Worm (Caenorhabditis elegans) whole organism, late embryonic: Measurements from ENCODE around the gene Y44A6C.1.

Experiments
- C08G9.2 ChIP-seq: sonication (generic microtip); optimal IDR thresholded peaks from 2 replicates; lab custom pipeline; 2016; ENCODE audit warnings: mild to moderate bottlenecking, missing genetic modification characterization, moderate library complexity, missing compliant biosample characterization
- F13H6.1 ChIP-seq: sonication (generic microtip); optimal IDR thresholded peaks from 2 replicates; lab custom pipeline; 2016; ENCODE audit warnings: missing genetic modification characterization, missing compliant biosample characterization
- Y22D7AL.16 ChIP-seq: sonication (generic microtip); optimal IDR thresholded peaks from 2 replicates; lab custom pipeline; 2016; ENCODE audit warnings: missing genetic modification characterization, missing compliant biosample characterization
- ceh-2 ChIP-seq: sonication (generic microtip); optimal IDR thresholded peaks from 2 replicates; lab custom pipeline; 2016; ENCODE audit warnings: missing genotype, missing genetic modification characterization, missing compliant biosample characterization
- ceh-22 ChIP-seq: sonication (generic microtip); optimal IDR thresholded peaks from 2 replicates; lab custom pipeline; 2017; ENCODE audit warnings: missing biosample characterization, missing genetic modification characterization
- ceh-30 ChIP-seq: fragments of 150-350 bp; optimal IDR thresholded peaks from 2 replicates; lab custom pipeline; 2014; ENCODE audit warnings: missing biosample characterization, missing genetic modification characterization
- ceh-6 ChIP-seq: fragments of 200-800 bp; sonication (Bioruptor generic); optimal IDR thresholded peaks from 2 replicates; lab custom pipeline; 2018; ENCODE audit warnings: mild to moderate bottlenecking, missing genetic modification characterization, missing compliant biosample characterization
- ceh-9 ChIP-seq: sonication (generic microtip); optimal IDR thresholded peaks from 2 replicates; lab custom pipeline; 2016; ENCODE audit warnings: mild to moderate bottlenecking, missing genetic modification characterization, inconsistent platforms, missing compliant biosample characterization
- dve-1 ChIP-seq: sonication (generic microtip); optimal IDR thresholded peaks from 2 replicates; lab custom pipeline; 2017; ENCODE audit warnings: antibody characterized with exemption, mild to moderate bottlenecking, missing genetic modification characterization, missing compliant biosample characterization
- elt-2 ChIP-seq: sonication (generic microtip); optimal IDR thresholded peaks from 2 replicates; lab custom pipeline; 2016; ENCODE audit warnings: missing genetic modification reagents, missing genetic modification characterization, missing compliant biosample characterization
- elt-4 ChIP-seq: sonication (generic microtip); optimal IDR thresholded peaks from 2 replicates; lab custom pipeline; 2016; ENCODE audit warnings: missing genetic modification characterization, missing compliant biosample characterization
- ets-4 ChIP-seq: sonication (generic microtip); optimal IDR thresholded peaks from 2 replicates; lab custom pipeline; 2016; ENCODE audit warnings: missing genetic modification characterization, missing compliant biosample characterization
- eyg-1 ChIP-seq: sonication (generic microtip); optimal IDR thresholded peaks from 2 replicates; lab custom pipeline; 2016; ENCODE audit warnings: missing genotype, missing genetic modification characterization, missing compliant biosample characterization
- fax-1 ChIP-seq: sonication (generic microtip); optimal IDR thresholded peaks from 2 replicates; lab custom pipeline; 2016; ENCODE audit warnings: missing genotype, missing genetic modification characterization, missing compliant biosample characterization
- fkh-10 ChIP-seq: fragments of 150-350 bp; optimal IDR thresholded peaks from 2 replicates; lab custom pipeline; 2014; ENCODE audit warnings: missing biosample characterization, missing genetic modification reagents, missing genetic modification characterization
- gmeb-2 ChIP-seq: sonication (generic microtip); optimal IDR thresholded peaks from 2 replicates; lab custom pipeline; 2016; ENCODE audit warnings: missing genetic modification characterization, inconsistent platforms, missing compliant biosample characterization
- hlh-13 ChIP-seq: fragments of 200-800 bp; sonication (Bioruptor generic); optimal IDR thresholded peaks from 2 replicates; lab custom pipeline; 2018; ENCODE audit warnings: mild to moderate bottlenecking, missing genetic modification characterization, missing compliant biosample characterization
- hlh-15 ChIP-seq: sonication (generic microtip); optimal IDR thresholded peaks from 2 replicates; lab custom pipeline; 2016; ENCODE audit warnings: missing genetic modification characterization, missing compliant biosample characterization
- hlh-6 ChIP-seq: sonication (generic microtip); optimal IDR thresholded peaks from 2 replicates; lab custom pipeline; 2016; ENCODE audit warnings: missing genotype, missing genetic modification characterization, missing compliant biosample characterization
- madf-2 ChIP-seq: sonication (generic microtip); optimal IDR thresholded peaks from 2 replicates; lab custom pipeline; 2017; ENCODE audit warnings: missing genetic modification characterization, missing compliant biosample characterization
- mec-3 ChIP-seq: sonication (generic microtip); optimal IDR thresholded peaks from 2 replicates; lab custom pipeline; 2016; ENCODE audit warnings: borderline replicate concordance, missing genetic modification characterization, missing compliant biosample characterization
- nfya-1 ChIP-seq: sonication (generic microtip); optimal IDR thresholded peaks from 2 replicates; lab custom pipeline; 2017; ENCODE audit warnings: missing genetic modification characterization, mild to moderate bottlenecking, missing compliant biosample characterization, antibody characterized with exemption, moderate library complexity
- nhr-11 ChIP-seq: fragments of 150-350 bp; optimal IDR thresholded peaks from 2 replicates; lab custom pipeline; 2014; ENCODE audit warnings: missing biosample characterization, missing genetic modification characterization
- pag-3 ChIP-seq: sonication (generic microtip); optimal IDR thresholded peaks from 2 replicates; lab custom pipeline; 2016; ENCODE audit warnings: missing compliant biosample characterization, missing genetic modification characterization, borderline replicate concordance
- pros-1 ChIP-seq: fragments of 150-350 bp; optimal IDR thresholded peaks from 2 replicates; lab custom pipeline; 2014; ENCODE audit warnings: missing biosample characterization, missing genetic modification reagents, missing genetic modification characterization
- ref-2 ChIP-seq: sonication (generic microtip); optimal IDR thresholded peaks from 2 replicates; lab custom pipeline; 2016; ENCODE audit warnings: missing genetic modification characterization, missing compliant biosample characterization
- rnt-1 ChIP-seq: sonication (generic microtip); optimal IDR thresholded peaks from 2 replicates; lab custom pipeline; 2016; ENCODE audit warnings: missing genetic modification characterization, missing compliant biosample characterization
- sdc-2 ChIP-seq: sonication (generic microtip); optimal IDR thresholded peaks from 2 replicates; lab custom pipeline; 2016; ENCODE audit warnings: missing genotype, missing genetic modification characterization, missing compliant biosample characterization
- sox-2 ChIP-seq: fragments of 200-800 bp; sonication (Bioruptor generic); IDR thresholded peaks from 2 replicates; pipeline ENCODE4 v1.3.6; 2022; ENCODE audit warnings: missing genetic modification reagents, missing genetic modification characterization, missing compliant biosample characterization
- tbx-2 ChIP-seq: sonication (generic microtip); optimal IDR thresholded peaks from 2 replicates; lab custom pipeline; 2016; ENCODE audit warnings: missing genetic modification characterization, missing compliant biosample characterization
- ttx-3 ChIP-seq: sonication (generic microtip); optimal IDR thresholded peaks from 2 replicates; lab custom pipeline; 2016; ENCODE audit warnings: missing genetic modification reagents, missing genetic modification characterization, missing compliant biosample characterization
- unc-55 ChIP-seq: sonication (generic microtip); optimal IDR thresholded peaks from 2 replicates; lab custom pipeline; 2017; ENCODE audit warnings: missing biosample characterization, missing genetic modification reagents, missing genetic modification characterization
- unc-86 ChIP-seq: sonication (generic microtip); optimal IDR thresholded peaks from 2 replicates; lab custom pipeline; 2016; ENCODE audit warnings: missing genetic modification characterization, missing compliant biosample characterization
- zip-5 ChIP-seq: sonication (generic microtip); optimal IDR thresholded peaks from 2 replicates; lab custom pipeline; 2016; ENCODE audit warnings: missing genetic modification characterization, missing compliant biosample characterization

Gene Y44A6C.1

ce11 chrV:20680189-20680588 lies 33.5 kb upstream of the Y44A6C.1 start:
- TF ChIP-seq gmeb-2 (tag; lab: Kevin White, UChicago): no peak
- TF ChIP-seq hlh-15: no peak
- no peak for TF ChIP-seq unc-55
- no peak for TF ChIP-seq ceh-30 (tag; lab: Kevin White, UChicago)
- no peak for TF ChIP-seq elt-4
- TF ChIP-seq eyg-1: no peak
- TF ChIP-seq ceh-6 (GFP tag; lab: Kevin White, UChicago): no peak
- TF ChIP-seq tbx-2 (tag; lab: Kevin White, UChicago): no peak
- TF ChIP-seq Y22D7AL.16 (tag; lab: Kevin White, UChicago): no peak
- TF ChIP-seq madf-2 (tag; lab: Kevin White, UChicago): no peak
- TF ChIP-seq pag-3: no peak
- TF ChIP-seq rnt-1 (tag; lab: Kevin White, UChicago): no peak
- no peak for TF ChIP-seq ttx-3
- TF ChIP-seq fkh-10 (GFP tag; lab: Kevin White, UChicago): no peak
- TF ChIP-seq, all 69 proteins: peak for 0

- no peak for TF ChIP-seq zip-5 (tag; lab: Kevin White, UChicago)
Measured at ce11 chrV:20681120-20681519, 32.6 kb upstream of the Y44A6C.1 start, which contains the start of gene srsx-35. srsx-35 (plus strand) TSS chrV:20681420.

- TF ChIP-seq nhr-11: no peak
- TF ChIP-seq ref-2 (tag; lab: Kevin White, UChicago): peak; percentile 8
Measured at ce11 chrV:20681824-20682223, 31.9 kb upstream of the Y44A6C.1 start.

ce11 chrV:20682309-20682708 lies 31.4 kb upstream of the Y44A6C.1 start:
- no peak for TF ChIP-seq hlh-6 (tag; lab: Kevin White, UChicago)
- no peak for TF ChIP-seq ets-4 (tag; lab: Kevin White, UChicago)
- TF ChIP-seq unc-86 (tag; lab: Kevin White, UChicago): no peak
- TF ChIP-seq hlh-13 (GFP tag; lab: Kevin White, UChicago): no peak
- no peak for TF ChIP-seq fkh-10 (GFP tag; lab: Kevin White, UChicago)
- no peak for TF ChIP-seq sox-2 (GFP tag; lab: Robert Waterston, UW)
- no peak for TF ChIP-seq elt-4
- no peak for TF ChIP-seq fax-1 (tag; lab: Kevin White, UChicago)
- TF ChIP-seq pag-3: no peak

- TF ChIP-seq F13H6.1 (tag; lab: Kevin White, UChicago) (no peak), nfya-1 (tag; lab: Kevin White, UChicago) (no peak), hlh-13 (GFP tag; lab: Kevin White, UChicago) (no peak), gmeb-2 (tag; lab: Kevin White, UChicago) (no peak), mec-3 (no peak), ceh-6 (GFP tag; lab: Kevin White, UChicago) (no peak), pros-1 (tag; lab: Kevin White, UChicago) (no peak), C08G9.2 (no peak), elt-4 (no peak), ceh-22 (tag; lab: Kevin White, UChicago) (no peak), sdc-2 (tag; lab: Kevin White, UChicago) (no peak), elt-2 (no peak), ceh-2 (tag; lab: Kevin White, UChicago) (no peak)
- TF ChIP-seq, all 69 proteins: peak for 0
Measured at ce11 chrV:20685383-20685782, 28.3 kb upstream of the Y44A6C.1 start, which contains the start of gene klf-2. klf-2 (plus strand) TSS chrV:20685683.

- TF ChIP-seq ceh-6 (GFP tag; lab: Kevin White, UChicago) (no peak), ref-2 (tag; lab: Kevin White, UChicago) (no peak), hlh-15 (no peak), ceh-9 (tag; lab: Kevin White, UChicago) (no peak), dve-1 (no peak), fkh-10 (GFP tag; lab: Kevin White, UChicago) (no peak)
Measured at ce11 chrV:20689481-20690039, 24.2 kb upstream of the Y44A6C.1 start, which contains the start of gene F53F8.3. F53F8.3 (minus strand) TSS chrV:20689531.
